Fruit fly (Drosophila melanogaster): ENCODE results near the gene CG33257.

DNA sequence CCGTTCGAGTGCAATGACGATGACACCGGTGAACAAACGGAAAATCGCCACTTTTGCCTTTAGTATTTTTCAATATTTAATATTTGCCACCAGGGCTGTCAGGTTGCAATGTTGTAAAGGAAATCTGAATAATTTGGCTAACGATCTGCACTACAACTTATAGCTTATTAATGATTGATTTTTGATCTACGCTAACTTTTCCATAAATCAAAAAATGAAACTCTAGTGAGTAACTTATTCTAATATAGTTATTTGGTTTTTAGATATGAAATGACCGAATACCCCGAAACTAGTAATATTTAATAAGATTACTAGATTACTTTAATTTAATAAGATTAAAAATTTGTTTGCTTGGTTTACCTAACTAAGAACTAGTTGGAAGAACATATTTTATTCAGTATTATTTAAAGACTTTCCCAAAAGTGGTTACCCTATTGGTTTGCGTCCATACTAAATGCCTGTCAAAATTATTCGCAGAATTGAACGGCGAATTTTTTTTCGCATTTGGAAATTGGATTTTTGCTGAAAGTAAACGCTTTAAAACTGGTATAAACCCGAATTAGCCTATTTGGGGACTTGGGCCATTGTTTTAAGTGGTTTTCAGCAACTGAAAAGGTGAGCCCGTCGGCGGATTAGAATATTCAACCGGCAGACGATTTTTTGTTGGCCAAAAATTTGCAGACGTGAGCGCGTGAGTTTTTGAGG is 39.9 kb downstream of the CG33257 start, which contains the start of the genes Agpat3 and RAF2:
- TF ChIP-seq psq (optimal IDR thresholded peaks at IDR 0.05) (no peak), pan (optimal IDR thresholded peaks at IDR 0.05) (no peak), usp (GFP tag; optimal IDR thresholded peaks at IDR 0.05) (no peak), EcR (GFP tag; optimal IDR thresholded peaks at IDR 0.05) (no peak), CG8478 (optimal IDR thresholded peaks at IDR 0.05) (no peak), Dll (optimal IDR thresholded peaks at IDR 0.05) (no peak)

All from whole organism.